Fruit fly (Drosophila melanogaster) whole organism, wandering third instar larva: ENCODE measurements around the gene dib.

Experiments used
- Abd-B ChIP-seq: fragments of >200 bp; optimal IDR thresholded peaks from 2 replicates; lab custom pipeline; 2017; ENCODE audit warnings: missing biosample characterization, missing genetic modification characterization
- CG32264 ChIP-seq: fragments of 200-800 bp; sonication (Bioruptor generic); optimal IDR thresholded peaks from 2 replicates; lab custom pipeline; 2016; ENCODE audit warnings: missing biosample characterization, missing genetic modification characterization
- CG9705 ChIP-seq: fragments of 200-800 bp; sonication (Bioruptor generic); optimal IDR thresholded peaks from 2 replicates; lab custom pipeline; 2018; ENCODE audit warnings: missing biosample characterization, mild to moderate bottlenecking, missing genetic modification characterization
- CrebA ChIP-seq: fragments of 200-800 bp; sonication (Bioruptor generic); optimal IDR thresholded peaks from 2 replicates; lab custom pipeline; 2016; ENCODE audit warnings: missing biosample characterization, mild to moderate bottlenecking, missing genetic modification characterization, borderline replicate concordance
- Dfd ChIP-seq: fragments of >200 bp; optimal IDR thresholded peaks from 2 replicates; lab custom pipeline; 2017; ENCODE audit warnings: missing biosample characterization, missing genetic modification characterization
- Dif ChIP-seq: fragments of 200-275, 200-300 bp; sonication (Bioruptor generic); optimal IDR thresholded peaks from 2 replicates; lab custom pipeline; 2018; ENCODE audit warnings: missing biosample characterization, missing genetic modification characterization; ENCODE audit not compliant: partially characterized antibody
- HLH106 ChIP-seq: fragments of 200-800 bp; optimal IDR thresholded peaks from 3 replicates; lab custom pipeline; 2019; ENCODE audit warnings: missing biosample characterization, mild to moderate bottlenecking, missing genetic modification characterization, moderate library complexity
- Hnf4 ChIP-seq: fragments of 200-800 bp; sonication (Bioruptor generic); optimal IDR thresholded peaks from 2 replicates; lab custom pipeline; 2016; ENCODE audit warnings: missing biosample characterization, mild to moderate bottlenecking, missing genetic modification characterization
- Hr78 ChIP-seq: fragments of >200 bp; optimal IDR thresholded peaks from 2 replicates; lab custom pipeline; 2017; ENCODE audit warnings: missing biosample characterization, missing genetic modification characterization
- Hr83 ChIP-seq: fragments of 200-300 bp; sonication (Bioruptor generic); optimal IDR thresholded peaks from 2 replicates; lab custom pipeline; 2016; ENCODE audit warnings: missing biosample characterization, mild to moderate bottlenecking, missing genetic modification characterization, moderate library complexity; ENCODE audit not compliant: poor library complexity, severe bottlenecking
- Jra ChIP-seq: sonication (Bioruptor generic); optimal IDR thresholded peaks from 2 replicates; lab custom pipeline; 2016; ENCODE audit warnings: missing biosample characterization, missing genetic modification characterization
- Mio ChIP-seq: sonication (Bioruptor generic); optimal IDR thresholded peaks from 2 replicates; lab custom pipeline; 2016; ENCODE audit warnings: missing biosample characterization, missing genetic modification characterization
- Myc ChIP-seq: fragments of >200 bp; optimal IDR thresholded peaks from 2 replicates; lab custom pipeline; 2017
- N ChIP-seq: fragments of >200 bp; optimal IDR thresholded peaks from 2 replicates; lab custom pipeline; 2018; ENCODE audit warnings: missing biosample characterization, missing external identifiers, missing genetic modification characterization
- OdsH ChIP-seq: fragments of 200-800 bp; sonication (Bioruptor generic); optimal IDR thresholded peaks from 2 replicates; lab custom pipeline; 2016; ENCODE audit warnings: missing biosample characterization, mild to moderate bottlenecking, missing genetic modification characterization
- Rel ChIP-seq, 2 experiments: fragments of 200-800 bp; sonication (Bioruptor generic) in 1 of 2; optimal IDR thresholded peaks; 2 replicates in 1 of 2; 3 replicates in 1 of 2; lab custom pipeline; 2016 to 2019; ENCODE audit warnings: mild to moderate bottlenecking in 2 of 2, missing biosample characterization in 2 of 2, missing genetic modification characterization in 2 of 2, moderate library complexity in 1 of 2
- Sp1 ChIP-seq: fragments of 200-800 bp; sonication (Bioruptor generic); optimal IDR thresholded peaks from 3 replicates; lab custom pipeline; 2019; ENCODE audit warnings: missing biosample characterization, mild to moderate bottlenecking, missing genetic modification characterization, moderate library complexity
- Vsx2 ChIP-seq: fragments of 200-300, 225-300 bp; sonication (Bioruptor generic); optimal IDR thresholded peaks from 2 replicates; lab custom pipeline; 2018; ENCODE audit warnings: missing biosample characterization, missing genetic modification characterization; ENCODE audit not compliant: partially characterized antibody
- brk ChIP-seq: fragments of 200-800 bp; sonication (Bioruptor generic); optimal IDR thresholded peaks from 2 replicates; lab custom pipeline; 2016; ENCODE audit warnings: missing biosample characterization, mild to moderate bottlenecking, missing genetic modification characterization
- dl ChIP-seq, 2 experiments: fragments of 175-275, 200-275 bp in 1 of 2; fragments of 200-275 bp in 1 of 2; sonication (Bioruptor generic); optimal IDR thresholded peaks; lab custom pipeline; 2018; ENCODE audit warnings: mild to moderate bottlenecking in 2 of 2, missing biosample characterization in 2 of 2, missing genetic modification characterization in 2 of 2, moderate library complexity in 2 of 2; ENCODE audit not compliant: partially characterized antibody in 2 of 2, insufficient read depth in 1 of 2
- dmrt93B ChIP-seq: fragments of 200-800 bp; sonication (Bioruptor generic); optimal IDR thresholded peaks from 2 replicates; lab custom pipeline; 2018; ENCODE audit warnings: missing biosample characterization, mild to moderate bottlenecking, missing genetic modification characterization
- dsf ChIP-seq: sonication (Bioruptor generic); optimal IDR thresholded peaks from 2 replicates; lab custom pipeline; 2016; ENCODE audit warnings: missing biosample characterization, missing genetic modification characterization, borderline replicate concordance
- ey ChIP-seq: fragments of 200-800 bp; sonication (Bioruptor generic); optimal IDR thresholded peaks from 2 replicates; lab custom pipeline; 2016; ENCODE audit warnings: missing biosample characterization, missing genetic modification characterization
- foxo ChIP-seq, 2 experiments: fragments of 200-800 bp; sonication (Bioruptor generic); optimal IDR thresholded peaks; 2 replicates in 1 of 2; 3 replicates in 1 of 2; lab custom pipeline; 2016 to 2017; ENCODE audit warnings: missing biosample characterization in 2 of 2, missing genetic modification characterization in 2 of 2
- h ChIP-seq: fragments of 200-800 bp; sonication (Bioruptor generic); optimal IDR thresholded peaks from 3 replicates; lab custom pipeline; 2016; ENCODE audit warnings: missing biosample characterization, mild to moderate bottlenecking, missing genetic modification characterization
- jim ChIP-seq: fragments of 175-275, 200-325 bp; sonication (Bioruptor generic); optimal IDR thresholded peaks from 2 replicates; lab custom pipeline; 2016; ENCODE audit warnings: missing biosample characterization, mild to moderate bottlenecking, missing genetic modification characterization
- lola ChIP-seq: fragments of >200 bp; optimal IDR thresholded peaks from 2 replicates; lab custom pipeline; 2017; ENCODE audit warnings: missing biosample characterization, missing genetic modification characterization
- pan ChIP-seq: fragments of >200 bp; optimal IDR thresholded peaks from 2 replicates; lab custom pipeline; 2017
- psq ChIP-seq: fragments of 200-800 bp; sonication (Bioruptor generic); optimal IDR thresholded peaks from 3 replicates; lab custom pipeline; 2017; ENCODE audit warnings: missing biosample characterization, mild to moderate bottlenecking, missing genetic modification characterization, moderate library complexity
- rgr ChIP-seq: fragments of 200-800 bp; sonication (Bioruptor generic); optimal IDR thresholded peaks from 3 replicates; lab custom pipeline; 2016; ENCODE audit warnings: missing biosample characterization, mild to moderate bottlenecking, missing genetic modification characterization
- sage ChIP-seq: fragments of 200-800 bp; sonication (Bioruptor generic); optimal IDR thresholded peaks from 2 replicates; lab custom pipeline; 2016; ENCODE audit warnings: missing biosample characterization, mild to moderate bottlenecking, missing genetic modification characterization
- sv ChIP-seq: fragments of 200-800 bp; sonication (Bioruptor generic); optimal IDR thresholded peaks from 3 replicates; lab custom pipeline; 2016; ENCODE audit warnings: missing biosample characterization, missing genetic modification characterization
- tai ChIP-seq: sonication (Bioruptor generic); optimal IDR thresholded peaks from 2 replicates; lab custom pipeline; 2016; ENCODE audit warnings: missing biosample characterization, missing genetic modification characterization

Gene dib

dm6 chr3L:4073755-4074154 lies 11.7 kb downstream of the dib start, which contains the start of gene Faa:
Gene Faa, minus strand, starts transcription at chr3L:4073954.
- TF ChIP-seq jim (no peak), dmrt93B (GFP tag; lab: Kevin White, UChicago) (no peak), HLH106 (tag; lab: Kevin White, UChicago) (no peak), Dif (GFP tag; lab: Kevin White, UChicago) (no peak), CrebA (no peak), Myc (lab: Kevin White, UChicago) (no peak), Hr83 (no peak), lola (GFP tag; lab: Kevin White, UChicago) (no peak), Hr78 (GFP tag; lab: Kevin White, UChicago) (no peak), CG9705 (GFP tag; lab: Kevin White, UChicago) (no peak), ey (GFP tag; lab: Kevin White, UChicago) (no peak), Mio (GFP tag; lab: Kevin White, UChicago) (no peak)

DNA sequence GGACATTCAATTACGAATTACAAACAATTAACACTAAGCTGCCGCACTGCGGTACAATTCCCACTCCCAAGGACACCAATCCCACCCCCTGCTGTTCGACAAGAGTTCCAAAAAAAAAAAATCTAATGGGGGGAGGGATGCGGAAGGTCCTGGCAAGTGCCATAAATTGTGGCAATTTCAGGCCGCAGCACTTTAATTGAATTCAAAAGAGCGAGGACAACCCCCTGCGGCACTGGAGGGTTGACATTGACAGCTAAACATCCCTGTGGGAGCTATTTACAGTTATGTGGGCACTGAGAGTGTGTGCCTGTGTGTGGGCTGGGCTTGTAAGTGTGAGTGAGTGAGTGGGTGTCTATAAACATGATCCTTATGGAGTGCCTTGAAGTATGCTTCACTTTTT lies 14.8 kb downstream of the dib start:
- TF ChIP-seq rgr (GFP tag; lab: Kevin White, UChicago) (no peak), Hr78 (GFP tag; lab: Kevin White, UChicago) (no peak), ey (GFP tag; lab: Kevin White, UChicago) (no peak), psq (GFP tag; lab: Kevin White, UChicago) (no peak), Rel (GFP tag; optimal IDR thresholded peaks at IDR 0.05; lab: Kevin White, UChicago) (no peak), Rel (tag; optimal IDR thresholded peaks at IDR 0.05; lab: Kevin White, UChicago) (no peak), CrebA (no peak), Dfd (GFP tag; lab: Kevin White, UChicago) (no peak), Abd-B (GFP tag; lab: Kevin White, UChicago) (no peak), Jra (GFP tag; lab: Kevin White, UChicago) (no peak), CG9705 (GFP tag; lab: Kevin White, UChicago) (no peak), dmrt93B (GFP tag; lab: Kevin White, UChicago) (no peak), dsf (GFP tag; lab: Kevin White, UChicago) (no peak), h (no peak), sage (GFP tag; lab: Kevin White, UChicago) (no peak), Dif (GFP tag; lab: Kevin White, UChicago) (no peak)

DNA sequence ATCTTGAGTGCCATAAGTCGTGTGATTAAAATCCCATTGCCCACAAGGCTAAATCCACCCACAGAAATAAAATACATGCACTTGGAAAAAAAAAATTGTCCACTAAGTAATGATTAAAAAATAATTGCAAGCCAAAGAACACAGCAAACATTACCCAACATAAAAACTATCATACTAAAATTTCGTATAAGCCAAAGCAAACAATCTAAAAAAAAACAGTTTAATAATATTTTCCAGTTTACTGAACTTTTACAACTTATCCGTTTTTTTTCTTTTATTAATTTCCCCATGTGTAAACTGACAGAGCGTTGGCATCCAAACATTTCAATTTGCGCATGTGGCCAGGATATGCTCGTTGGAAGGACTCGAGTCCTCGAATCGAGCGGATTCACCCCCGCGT lies 18.2 kb downstream of the dib start:
- TF ChIP-seq HLH106 (tag; lab: Kevin White, UChicago), result no peak
- no peak for TF ChIP-seq rgr (GFP tag; lab: Kevin White, UChicago)
- no peak for TF ChIP-seq CrebA
- no peak for TF ChIP-seq tai (GFP tag; lab: Kevin White, UChicago)
- TF ChIP-seq foxo (GFP tag; optimal IDR thresholded peaks at IDR 0.05; lab: Kevin White, UChicago), result no peak
- no peak for TF ChIP-seq Vsx2
- no peak for TF ChIP-seq pan
- TF ChIP-seq sv, result no peak
- TF ChIP-seq psq (GFP tag; lab: Kevin White, UChicago), result no peak
- no peak for TF ChIP-seq Abd-B (GFP tag; lab: Kevin White, UChicago)
- TF ChIP-seq h, result no peak
- TF ChIP-seq jim, result no peak
- TF ChIP-seq Rel (GFP tag; optimal IDR thresholded peaks at IDR 0.05; lab: Kevin White, UChicago), result no peak
- TF ChIP-seq Rel (tag; optimal IDR thresholded peaks at IDR 0.05; lab: Kevin White, UChicago), result no peak

- TF ChIP-seq h (no peak), dsf (GFP tag; lab: Kevin White, UChicago) (no peak), lola (GFP tag; lab: Kevin White, UChicago) (no peak), CG32264 (GFP tag; lab: Kevin White, UChicago) (no peak), Hr78 (GFP tag; lab: Kevin White, UChicago) (no peak), sv (no peak), HLH106 (tag; lab: Kevin White, UChicago) (no peak), CG9705 (GFP tag; lab: Kevin White, UChicago) (no peak), Rel (GFP tag; optimal IDR thresholded peaks at IDR 0.05; lab: Kevin White, UChicago) (no peak), Rel (tag; optimal IDR thresholded peaks at IDR 0.05; lab: Kevin White, UChicago) (no peak), ey (GFP tag; lab: Kevin White, UChicago) (no peak), rgr (GFP tag; lab: Kevin White, UChicago) (no peak), OdsH (GFP tag; lab: Kevin White, UChicago) (no peak), Sp1 (GFP tag; lab: Kevin White, UChicago) (no peak), Myc (lab: Kevin White, UChicago) (no peak), jim (no peak), Abd-B (GFP tag; lab: Kevin White, UChicago) (no peak), CrebA (no peak), sage (GFP tag; lab: Kevin White, UChicago) (no peak)
These were observed 19.2 kb downstream of the dib start for dm6 chr3L:4081243-4081642.

DNA sequence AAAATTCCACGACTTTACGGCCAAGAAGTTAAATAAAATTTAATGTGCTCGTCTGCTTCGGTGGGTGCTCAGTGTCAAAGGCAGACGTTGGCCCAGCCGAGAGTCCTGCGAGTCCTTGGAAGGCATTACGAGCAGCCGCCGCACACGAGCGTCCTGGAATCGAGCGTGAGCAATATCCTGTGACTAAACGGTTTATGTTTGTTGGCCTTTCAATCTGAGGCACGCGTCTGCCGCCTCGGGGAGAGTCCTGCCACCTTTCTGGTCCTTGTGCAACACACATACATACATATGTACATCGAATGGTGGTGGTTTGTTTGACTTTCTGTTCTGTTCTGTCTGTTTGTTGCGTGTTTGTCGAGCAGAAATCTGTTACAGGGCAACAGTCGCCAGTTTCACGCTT lies 21.4 kb downstream of the dib start:
- no peak for TF ChIP-seq jim
- no peak for TF ChIP-seq brk (GFP tag; lab: Kevin White, UChicago)
- no peak for TF ChIP-seq Hr83
- TF ChIP-seq tai (GFP tag; lab: Kevin White, UChicago), result no peak
- no peak for TF ChIP-seq dl (GFP tag; optimal IDR thresholded peaks at IDR 0.05; lab: Kevin White, UChicago; ENCODE audit: insufficient read depth in 1 of 2, partially characterized antibody in 2 of 2)
- TF ChIP-seq Dif (GFP tag; lab: Kevin White, UChicago), result no peak
- no peak for TF ChIP-seq sage (GFP tag; lab: Kevin White, UChicago)
- no peak for TF ChIP-seq Hnf4 (GFP tag; lab: Kevin White, UChicago)
- no peak for TF ChIP-seq Abd-B (GFP tag; lab: Kevin White, UChicago)
- no peak for TF ChIP-seq Mio (GFP tag; lab: Kevin White, UChicago)
- TF ChIP-seq N (GFP tag; lab: Kevin White, UChicago), result no peak
- no peak for TF ChIP-seq Dfd (GFP tag; lab: Kevin White, UChicago)
- no peak for TF ChIP-seq dmrt93B (GFP tag; lab: Kevin White, UChicago)
